Worm (Caenorhabditis elegans): ENCODE data around the gene ZK593.2.

DNA sequence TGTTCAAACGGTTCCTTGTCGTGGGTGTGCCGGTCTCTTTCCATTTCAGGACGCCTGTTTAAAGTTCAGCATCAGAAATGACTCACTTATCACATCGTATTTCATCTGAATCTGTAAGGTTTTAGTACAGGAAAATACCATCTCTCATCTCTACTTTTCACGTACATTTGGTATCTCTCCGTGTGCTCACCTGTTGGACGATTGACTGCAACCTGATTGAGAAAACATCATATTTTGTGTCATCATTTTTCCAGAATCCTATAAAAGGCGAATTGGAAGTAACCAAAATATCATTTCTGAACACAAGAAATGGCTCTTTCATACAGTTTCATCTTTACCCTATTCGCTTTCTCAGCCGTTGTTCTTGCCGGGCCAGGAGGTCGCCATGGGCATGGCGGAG, 13.1 kb upstream of the ZK593.2 start, which contains the start of gene srlf-30:
- TF ChIP-seq ceh-28 (tag; optimal IDR thresholded peaks at IDR 0.05) (no peak), hmg-11 (tag; optimal IDR thresholded peaks at IDR 0.05) (no peak), ceh-9 (tag; optimal IDR thresholded peaks at IDR 0.05) (no peak)

All from whole organism, L3 larva.